Worm (Caenorhabditis elegans) whole organism, young adult: ENCODE results near the gene ckb-3.

ENCODE experiments used
- F57C9.4 ChIP-seq: sonication (generic microtip); optimal IDR thresholded peaks from 2 replicates; lab custom pipeline; 2017; ENCODE audit warnings: mild to moderate bottlenecking, missing genetic modification characterization, missing compliant biosample characterization
- K11D2.4 ChIP-seq: fragments of 200-800 bp; sonication (Bioruptor generic); IDR thresholded peaks from 2 replicates; pipeline ENCODE4 v1.3.6; 2022; ENCODE audit warnings: missing genetic modification reagents, missing genetic modification characterization, missing compliant biosample characterization
- athp-1 ChIP-seq: sonication (generic microtip); optimal IDR thresholded peaks from 2 replicates; lab custom pipeline; 2017; ENCODE audit warnings: mild to moderate bottlenecking, missing genetic modification characterization, missing compliant biosample characterization
- mxl-1 ChIP-seq: sonication (generic microtip); optimal IDR thresholded peaks from 2 replicates; lab custom pipeline; 2016; ENCODE audit warnings: missing genetic modification characterization, missing compliant biosample characterization
- nhr-27 ChIP-seq: fragments of 200-800 bp; sonication (Bioruptor generic); optimal IDR thresholded peaks from 2 replicates; lab custom pipeline; 2018; ENCODE audit warnings: mild to moderate bottlenecking, missing genetic modification characterization, moderate library complexity, missing compliant biosample characterization
- nhr-90 ChIP-seq: sonication (generic microtip); optimal IDR thresholded peaks from 2 replicates; lab custom pipeline; 2016; ENCODE audit warnings: missing genotype, mild to moderate bottlenecking, missing genetic modification characterization, missing compliant biosample characterization
- unc-130 ChIP-seq: sonication (generic microtip); optimal IDR thresholded peaks from 2 replicates; lab custom pipeline; 2016; ENCODE audit warnings: missing genetic modification reagents, missing genetic modification characterization, missing compliant biosample characterization
- ztf-25 ChIP-seq: fragments of 200-800 bp; sonication (Bioruptor generic); IDR thresholded peaks from 2 replicates; pipeline ENCODE4 v1.3.6; 2022; ENCODE audit warnings: missing genetic modification reagents, missing genetic modification characterization, missing compliant biosample characterization

DNA sequence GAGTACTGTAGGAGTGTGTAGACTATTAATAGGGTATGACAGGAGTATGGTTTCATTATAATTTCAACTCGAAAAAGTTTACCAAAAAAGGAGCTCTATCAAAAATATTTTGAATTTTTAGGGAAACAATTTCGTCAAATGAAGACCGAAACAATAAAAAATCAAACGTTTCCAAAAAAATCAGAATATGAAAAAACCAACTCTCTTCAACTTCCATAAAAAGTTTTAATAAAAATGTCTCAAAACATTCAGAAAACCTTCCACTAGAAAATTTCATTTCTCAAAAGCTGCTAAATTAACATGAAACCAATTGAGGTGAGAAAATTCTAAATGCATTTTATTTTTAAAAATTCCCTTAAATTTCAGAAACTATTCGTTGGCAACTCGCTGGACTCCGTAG is at the start of gene ckb-3:
- TF ChIP-seq K11D2.4 (GFP tag; lab: Robert Waterston, UW) = no peak
- no peak for TF ChIP-seq nhr-27 (tag; lab: Kevin White, UChicago)
- TF ChIP-seq ztf-25 = no peak
- no peak for TF ChIP-seq nhr-90
- TF ChIP-seq F57C9.4 (tag; lab: Kevin White, UChicago) = no peak
- no peak for TF ChIP-seq unc-130 (GFP tag; lab: Kevin White, UChicago)
- no peak for TF ChIP-seq athp-1 (tag; lab: Kevin White, UChicago)
- TF ChIP-seq mxl-1 = no peak
